Worm (Caenorhabditis elegans) whole organism, mixed stage, embryonic: Measurements from ENCODE around the gene F07F6.7.

Source experiments
- M03D4.4 ChIP-seq: sonication (generic microtip); optimal IDR thresholded peaks from 2 replicates; lab custom pipeline; 2017; ENCODE audit warnings: mild to moderate bottlenecking, missing genetic modification characterization, missing compliant biosample characterization
- bed-3 ChIP-seq: fragments of 200-800 bp; sonication (Bioruptor generic); optimal IDR thresholded peaks from 3 replicates; lab custom pipeline; 2018; ENCODE audit warnings: mild to moderate bottlenecking, missing genetic modification characterization, moderate library complexity, missing compliant biosample characterization
- blmp-1 ChIP-seq: fragments of 150-350 bp; optimal IDR thresholded peaks from 2 replicates; lab custom pipeline; 2014; ENCODE audit warnings: missing biosample characterization, missing genetic modification characterization
- ceh-39 ChIP-seq: fragments of 150-350 bp; optimal IDR thresholded peaks from 2 replicates; lab custom pipeline; 2014; ENCODE audit warnings: missing biosample characterization, missing genetic modification characterization
- ceh-43 ChIP-seq: fragments of 200-800 bp; sonication (Bioruptor generic); optimal IDR thresholded peaks from 2 replicates; lab custom pipeline; 2018; ENCODE audit warnings: mild to moderate bottlenecking, missing genetic modification characterization, moderate library complexity, missing compliant biosample characterization
- ceh-83 ChIP-seq: fragments of 200-800 bp; sonication (Bioruptor generic); optimal IDR thresholded peaks from 2 replicates; lab custom pipeline; 2018; ENCODE audit warnings: mild to moderate bottlenecking, missing genetic modification characterization, missing compliant biosample characterization
- ces-1 ChIP-seq: fragments of 150-350 bp; optimal IDR thresholded peaks from 2 replicates; lab custom pipeline; 2014; ENCODE audit warnings: missing biosample characterization, missing genetic modification reagents, missing genetic modification characterization
- cnd-1 ChIP-seq: fragments of 200-800 bp; sonication (Bioruptor generic); optimal IDR thresholded peaks from 2 replicates; lab custom pipeline; 2018; ENCODE audit warnings: mild to moderate bottlenecking, missing genetic modification characterization, missing compliant biosample characterization
- drap-1 ChIP-seq: fragments of 200-800 bp; sonication (Bioruptor generic); optimal IDR thresholded peaks from 3 replicates; lab custom pipeline; 2018; ENCODE audit warnings: mild to moderate bottlenecking, missing genetic modification characterization, missing compliant biosample characterization
- elt-1 ChIP-seq: sonication (generic microtip); optimal IDR thresholded peaks from 2 replicates; lab custom pipeline; 2017; ENCODE audit warnings: missing genetic modification characterization, mild to moderate bottlenecking, missing compliant biosample characterization, antibody characterized with exemption, moderate library complexity, borderline replicate concordance; ENCODE audit not compliant: insufficient read depth
- elt-3 ChIP-seq: fragments of 150-350 bp; optimal IDR thresholded peaks from 2 replicates; lab custom pipeline; 2014; ENCODE audit warnings: missing biosample characterization, missing genetic modification characterization
- flh-1 ChIP-seq: fragments of 200-800 bp; sonication (Bioruptor generic); optimal IDR thresholded peaks from 2 replicates; lab custom pipeline; 2018; ENCODE audit warnings: mild to moderate bottlenecking, missing genetic modification characterization, moderate library complexity, missing compliant biosample characterization
- ham-2 ChIP-seq: fragments of 200-800 bp; sonication (Bioruptor generic); optimal IDR thresholded peaks from 2 replicates; lab custom pipeline; 2018; ENCODE audit warnings: mild to moderate bottlenecking, missing genetic modification characterization, missing compliant biosample characterization
- hlh-1 ChIP-seq: fragments of 150-350 bp; optimal IDR thresholded peaks from 2 replicates; lab custom pipeline; 2014; ENCODE audit warnings: missing biosample characterization, missing genetic modification reagents, missing genetic modification characterization
- lin-13 ChIP-seq: fragments of 150-350 bp; optimal IDR thresholded peaks from 2 replicates; lab custom pipeline; 2014; ENCODE audit warnings: missing biosample characterization, missing genetic modification characterization
- lin-32 ChIP-seq: fragments of 200-800 bp; sonication (Bioruptor generic); optimal IDR thresholded peaks from 2 replicates; lab custom pipeline; 2018; ENCODE audit warnings: mild to moderate bottlenecking, missing genetic modification characterization, missing compliant biosample characterization
- lsy-2 ChIP-seq: fragments of 150-350 bp; optimal IDR thresholded peaks from 2 replicates; lab custom pipeline; 2014; ENCODE audit warnings: missing biosample characterization, missing genetic modification characterization
- mab-5 ChIP-seq: fragments of 150-350 bp; optimal IDR thresholded peaks from 2 replicates; lab custom pipeline; 2014; ENCODE audit warnings: missing biosample characterization, missing genetic modification characterization
- mep-1 ChIP-seq: fragments of 150-350 bp; optimal IDR thresholded peaks from 2 replicates; lab custom pipeline; 2017; ENCODE audit warnings: missing biosample characterization, missing genetic modification reagents, missing genetic modification characterization, inconsistent platforms
- mls-2 ChIP-seq: sonication (generic microtip); optimal IDR thresholded peaks from 2 replicates; lab custom pipeline; 2016; ENCODE audit warnings: mild to moderate bottlenecking, missing genetic modification characterization, moderate library complexity, missing compliant biosample characterization
- nhr-2 ChIP-seq: fragments of 150-350 bp; optimal IDR thresholded peaks from 2 replicates; lab custom pipeline; 2014; ENCODE audit warnings: missing biosample characterization, missing genetic modification characterization
- nhr-237 ChIP-seq: fragments of 150-350 bp; optimal IDR thresholded peaks from 2 replicates; lab custom pipeline; 2014; ENCODE audit warnings: missing biosample characterization, missing genetic modification characterization
- nhr-28 ChIP-seq: fragments of 150-350 bp; optimal IDR thresholded peaks from 2 replicates; lab custom pipeline; 2014; ENCODE audit warnings: missing biosample characterization, missing genetic modification characterization
- nhr-76 ChIP-seq: sonication (generic microtip); optimal IDR thresholded peaks from 2 replicates; lab custom pipeline; 2017; ENCODE audit warnings: missing biosample characterization, missing genetic modification characterization
- pha-4 ChIP-seq: fragments of 150-350 bp; optimal IDR thresholded peaks from 2 replicates; lab custom pipeline; 2018; ENCODE audit warnings: missing biosample characterization, missing genetic modification reagents, missing genetic modification characterization
- snpc-4 ChIP-seq: fragments of 150-350 bp; optimal IDR thresholded peaks from 2 replicates; lab custom pipeline; 2014; ENCODE audit warnings: missing biosample characterization, missing genetic modification characterization
- sptf-1 ChIP-seq: sonication (generic microtip); optimal IDR thresholded peaks from 2 replicates; lab custom pipeline; 2017; ENCODE audit warnings: mild to moderate bottlenecking, missing genetic modification characterization, moderate library complexity, missing compliant biosample characterization
- tbx-8 ChIP-seq: fragments of 200-800 bp; sonication (Bioruptor generic); optimal IDR thresholded peaks from 2 replicates; lab custom pipeline; 2018; ENCODE audit warnings: mild to moderate bottlenecking, missing genetic modification characterization, moderate library complexity, missing compliant biosample characterization
- unc-120 ChIP-seq: sonication (generic microtip); optimal IDR thresholded peaks from 2 replicates; lab custom pipeline; 2017; ENCODE audit warnings: missing genetic modification characterization, missing compliant biosample characterization; ENCODE audit not compliant: poor library complexity, severe bottlenecking
- unc-39 ChIP-seq: fragments of 150-350 bp; optimal IDR thresholded peaks from 2 replicates; lab custom pipeline; 2014; ENCODE audit warnings: missing biosample characterization, missing genetic modification characterization
- unc-62 ChIP-seq: fragments of 150-350 bp; optimal IDR thresholded peaks from 2 replicates; lab custom pipeline; 2014; ENCODE audit warnings: missing biosample characterization, missing genetic modification reagents, missing genetic modification characterization
- zip-8 ChIP-seq: fragments of 150-350 bp; optimal IDR thresholded peaks from 2 replicates; lab custom pipeline; 2014; ENCODE audit warnings: missing biosample characterization, missing genetic modification characterization
- ztf-11 ChIP-seq: fragments of 150-350 bp; optimal IDR thresholded peaks from 2 replicates; lab custom pipeline; 2014; ENCODE audit warnings: missing biosample characterization, missing genetic modification characterization

Gene F07F6.7

ce11 chrII:5418929-5419328, 4.7 kb downstream of the F07F6.7 start, which contains the start of gene EEED8.15:
TSS of gene EEED8.15 (plus strand) at chrII:5419229.
- no peak for TF ChIP-seq snpc-4 (tag; lab: Kevin White, UChicago)
- no peak for TF ChIP-seq pha-4 (tag; lab: Kevin White, UChicago)
- no peak for TF ChIP-seq lin-13 (tag; lab: Kevin White, UChicago)
- TF ChIP-seq M03D4.4: no peak
- TF ChIP-seq lsy-2 (tag; lab: Kevin White, UChicago): no peak
- no peak for TF ChIP-seq elt-3 (tag; lab: Kevin White, UChicago)
- TF ChIP-seq hlh-1 (tag; lab: Kevin White, UChicago): no peak
- TF ChIP-seq mls-2: no peak
- TF ChIP-seq mep-1: no peak
- TF ChIP-seq unc-39 (tag; lab: Kevin White, UChicago): no peak
- TF ChIP-seq nhr-2 (tag; lab: Kevin White, UChicago): no peak
- no peak for TF ChIP-seq nhr-28 (tag; lab: Kevin White, UChicago)
- TF ChIP-seq ham-2 (GFP tag; lab: Kevin White, UChicago): no peak
- TF ChIP-seq unc-120 (tag; lab: Kevin White, UChicago): no peak
- no peak for TF ChIP-seq tbx-8 (GFP tag; lab: Kevin White, UChicago)
- TF ChIP-seq sptf-1 (tag; lab: Kevin White, UChicago): no peak
- no peak for TF ChIP-seq elt-1 (tag; lab: Kevin White, UChicago)
- TF ChIP-seq lin-32: no peak

- no peak for TF ChIP-seq drap-1 (GFP tag; lab: Kevin White, UChicago)
- no peak for TF ChIP-seq ceh-83
- TF ChIP-seq ceh-43: peak; percentile 59
- peak; percentile 18 for TF ChIP-seq ceh-39 (tag; lab: Kevin White, UChicago)
- TF ChIP-seq mls-2: peak; percentile 52
- TF ChIP-seq hlh-1 (tag; lab: Kevin White, UChicago): peak; percentile 75
- TF ChIP-seq lin-13 (tag; lab: Kevin White, UChicago): peak; percentile 25
- TF ChIP-seq elt-1 (tag; lab: Kevin White, UChicago): no peak
- TF ChIP-seq unc-62 (GFP tag; lab: Kevin White, UChicago): no peak
- TF ChIP-seq mep-1: no peak
- peak; percentile 67 for TF ChIP-seq lin-32
- TF ChIP-seq unc-120 (tag; lab: Kevin White, UChicago): peak; percentile 14
- TF ChIP-seq ztf-11 (tag; lab: Kevin White, UChicago): peak; percentile 13
- TF ChIP-seq ces-1: peak; percentile 89
- no peak for TF ChIP-seq bed-3 (GFP tag; lab: Kevin White, UChicago)
- TF ChIP-seq cnd-1 (tag; lab: Kevin White, UChicago): peak; percentile 84
Observed at ce11 chrII:5418317-5418716, 5.3 kb downstream of the F07F6.7 start.

ce11 chrII:5417905-5418304, 5.8 kb downstream of the F07F6.7 start:
- TF ChIP-seq nhr-237: no peak
- peak; percentile 94 for TF ChIP-seq unc-62 (GFP tag; lab: Kevin White, UChicago)

ce11 chrII:5416204-5416764, 7.4 kb downstream of the F07F6.7 start, which contains the start of gene EEED8.2:
TSS of gene EEED8.2 (plus strand) at chrII:5416714.
- TF ChIP-seq nhr-2 (tag; lab: Kevin White, UChicago) (peak; percentile 14), hlh-1 (tag; lab: Kevin White, UChicago) (no peak), mab-5 (tag; lab: Kevin White, UChicago) (peak; percentile 64), unc-62 (GFP tag; lab: Kevin White, UChicago) (peak; percentile 92), pha-4 (tag; lab: Kevin White, UChicago) (peak; percentile 18)
- TF ChIP-seq, all 35 proteins: peak for 4

ce11 chrII:5414040-5414439, 9.6 kb downstream of the F07F6.7 start, which contains the start of the genes EEED8.14 and EEED8.3:
TSS of gene EEED8.14 (minus strand) at chrII:5414052.
TSS of gene EEED8.3 (plus strand) at chrII:5414276.
- TF ChIP-seq zip-8 (tag; lab: Kevin White, UChicago) (no peak), unc-39 (tag; lab: Kevin White, UChicago) (no peak), cnd-1 (tag; lab: Kevin White, UChicago) (no peak), blmp-1 (tag; lab: Kevin White, UChicago) (no peak), ceh-83 (no peak), mls-2 (no peak), nhr-28 (tag; lab: Kevin White, UChicago) (no peak), nhr-2 (tag; lab: Kevin White, UChicago) (no peak), flh-1 (GFP tag; lab: Kevin White, UChicago) (no peak), elt-1 (tag; lab: Kevin White, UChicago) (no peak), lin-32 (no peak), ceh-43 (no peak), unc-62 (GFP tag; lab: Kevin White, UChicago) (no peak), sptf-1 (tag; lab: Kevin White, UChicago) (no peak), pha-4 (tag; lab: Kevin White, UChicago) (no peak), snpc-4 (tag; lab: Kevin White, UChicago) (no peak), lsy-2 (tag; lab: Kevin White, UChicago) (no peak), ztf-11 (tag; lab: Kevin White, UChicago) (no peak), nhr-76 (tag; lab: Kevin White, UChicago) (no peak), tbx-8 (GFP tag; lab: Kevin White, UChicago) (no peak)
